Fruit fly (Drosophila melanogaster) whole organism, wandering third instar larva: Measurements from ENCODE around the gene Mlp84B.

Experiments used
- CG32264 ChIP-seq: fragments of 200-800 bp; sonication (Bioruptor generic); optimal IDR thresholded peaks from 2 replicates; lab custom pipeline; 2016; ENCODE audit warnings: missing biosample characterization, missing genetic modification characterization
- CrebA ChIP-seq: fragments of 200-800 bp; sonication (Bioruptor generic); optimal IDR thresholded peaks from 2 replicates; lab custom pipeline; 2016; ENCODE audit warnings: missing biosample characterization, mild to moderate bottlenecking, missing genetic modification characterization, borderline replicate concordance
- Dif ChIP-seq: fragments of 200-275, 200-300 bp; sonication (Bioruptor generic); optimal IDR thresholded peaks from 2 replicates; lab custom pipeline; 2018; ENCODE audit warnings: missing biosample characterization, missing genetic modification characterization; ENCODE audit not compliant: partially characterized antibody
- GATAd ChIP-seq: sonication (Bioruptor generic); optimal IDR thresholded peaks from 2 replicates; lab custom pipeline; 2016; ENCODE audit warnings: missing biosample characterization, missing genetic modification characterization
- HLH106 ChIP-seq: fragments of 200-800 bp; optimal IDR thresholded peaks from 3 replicates; lab custom pipeline; 2019; ENCODE audit warnings: missing biosample characterization, mild to moderate bottlenecking, missing genetic modification characterization, moderate library complexity
- Hnf4 ChIP-seq: fragments of 200-800 bp; sonication (Bioruptor generic); optimal IDR thresholded peaks from 2 replicates; lab custom pipeline; 2016; ENCODE audit warnings: missing biosample characterization, mild to moderate bottlenecking, missing genetic modification characterization
- Hr78 ChIP-seq: fragments of >200 bp; optimal IDR thresholded peaks from 2 replicates; lab custom pipeline; 2017; ENCODE audit warnings: missing biosample characterization, missing genetic modification characterization
- Jra ChIP-seq: sonication (Bioruptor generic); optimal IDR thresholded peaks from 2 replicates; lab custom pipeline; 2016; ENCODE audit warnings: missing biosample characterization, missing genetic modification characterization
- Mio ChIP-seq: sonication (Bioruptor generic); optimal IDR thresholded peaks from 2 replicates; lab custom pipeline; 2016; ENCODE audit warnings: missing biosample characterization, missing genetic modification characterization
- Myc ChIP-seq: fragments of >200 bp; optimal IDR thresholded peaks from 2 replicates; lab custom pipeline; 2017
- N ChIP-seq: fragments of >200 bp; optimal IDR thresholded peaks from 2 replicates; lab custom pipeline; 2018; ENCODE audit warnings: missing biosample characterization, missing external identifiers, missing genetic modification characterization
- OdsH ChIP-seq: fragments of 200-800 bp; sonication (Bioruptor generic); optimal IDR thresholded peaks from 2 replicates; lab custom pipeline; 2016; ENCODE audit warnings: missing biosample characterization, mild to moderate bottlenecking, missing genetic modification characterization
- Rel ChIP-seq, 2 experiments: fragments of 200-800 bp; sonication (Bioruptor generic) in 1 of 2; optimal IDR thresholded peaks; 2 replicates in 1 of 2; 3 replicates in 1 of 2; lab custom pipeline; 2016 to 2019; ENCODE audit warnings: mild to moderate bottlenecking in 2 of 2, missing biosample characterization in 2 of 2, missing genetic modification characterization in 2 of 2, moderate library complexity in 1 of 2
- Sp1 ChIP-seq: fragments of 200-800 bp; sonication (Bioruptor generic); optimal IDR thresholded peaks from 3 replicates; lab custom pipeline; 2019; ENCODE audit warnings: missing biosample characterization, mild to moderate bottlenecking, missing genetic modification characterization, moderate library complexity
- Vsx2 ChIP-seq: fragments of 200-300, 225-300 bp; sonication (Bioruptor generic); optimal IDR thresholded peaks from 2 replicates; lab custom pipeline; 2018; ENCODE audit warnings: missing biosample characterization, missing genetic modification characterization; ENCODE audit not compliant: partially characterized antibody
- br ChIP-seq: fragments of 200-800 bp; sonication (Bioruptor generic); optimal IDR thresholded peaks from 2 replicates; lab custom pipeline; 2016; ENCODE audit warnings: missing biosample characterization, missing genetic modification characterization
- brk ChIP-seq: fragments of 200-800 bp; sonication (Bioruptor generic); optimal IDR thresholded peaks from 2 replicates; lab custom pipeline; 2016; ENCODE audit warnings: missing biosample characterization, mild to moderate bottlenecking, missing genetic modification characterization
- dl ChIP-seq, 2 experiments: fragments of 175-275, 200-275 bp in 1 of 2; fragments of 200-275 bp in 1 of 2; sonication (Bioruptor generic); optimal IDR thresholded peaks; lab custom pipeline; 2018; ENCODE audit warnings: mild to moderate bottlenecking in 2 of 2, missing biosample characterization in 2 of 2, missing genetic modification characterization in 2 of 2, moderate library complexity in 2 of 2; ENCODE audit not compliant: partially characterized antibody in 2 of 2, insufficient read depth in 1 of 2
- dmrt93B ChIP-seq: fragments of 200-800 bp; sonication (Bioruptor generic); optimal IDR thresholded peaks from 2 replicates; lab custom pipeline; 2018; ENCODE audit warnings: missing biosample characterization, mild to moderate bottlenecking, missing genetic modification characterization
- dsf ChIP-seq: sonication (Bioruptor generic); optimal IDR thresholded peaks from 2 replicates; lab custom pipeline; 2016; ENCODE audit warnings: missing biosample characterization, missing genetic modification characterization, borderline replicate concordance
- ey ChIP-seq: fragments of 200-800 bp; sonication (Bioruptor generic); optimal IDR thresholded peaks from 2 replicates; lab custom pipeline; 2016; ENCODE audit warnings: missing biosample characterization, missing genetic modification characterization
- fru ChIP-seq: fragments of 200-800 bp; sonication (Bioruptor generic); optimal IDR thresholded peaks from 3 replicates; lab custom pipeline; 2016; ENCODE audit warnings: missing biosample characterization, mild to moderate bottlenecking, missing genetic modification characterization
- h ChIP-seq: fragments of 200-800 bp; sonication (Bioruptor generic); optimal IDR thresholded peaks from 3 replicates; lab custom pipeline; 2016; ENCODE audit warnings: missing biosample characterization, mild to moderate bottlenecking, missing genetic modification characterization
- lola ChIP-seq: fragments of >200 bp; optimal IDR thresholded peaks from 2 replicates; lab custom pipeline; 2017; ENCODE audit warnings: missing biosample characterization, missing genetic modification characterization
- pan ChIP-seq: fragments of >200 bp; optimal IDR thresholded peaks from 2 replicates; lab custom pipeline; 2017
- sage ChIP-seq: fragments of 200-800 bp; sonication (Bioruptor generic); optimal IDR thresholded peaks from 2 replicates; lab custom pipeline; 2016; ENCODE audit warnings: missing biosample characterization, mild to moderate bottlenecking, missing genetic modification characterization
- usp ChIP-seq: fragments of >200 bp; optimal IDR thresholded peaks from 2 replicates; lab custom pipeline; 2017; ENCODE audit warnings: missing biosample characterization, missing genetic modification characterization
- woc ChIP-seq: sonication (Bioruptor generic); optimal IDR thresholded peaks from 2 replicates; lab custom pipeline; 2016; ENCODE audit warnings: missing biosample characterization, mild to moderate bottlenecking, missing genetic modification characterization

Gene Mlp84B

DNA sequence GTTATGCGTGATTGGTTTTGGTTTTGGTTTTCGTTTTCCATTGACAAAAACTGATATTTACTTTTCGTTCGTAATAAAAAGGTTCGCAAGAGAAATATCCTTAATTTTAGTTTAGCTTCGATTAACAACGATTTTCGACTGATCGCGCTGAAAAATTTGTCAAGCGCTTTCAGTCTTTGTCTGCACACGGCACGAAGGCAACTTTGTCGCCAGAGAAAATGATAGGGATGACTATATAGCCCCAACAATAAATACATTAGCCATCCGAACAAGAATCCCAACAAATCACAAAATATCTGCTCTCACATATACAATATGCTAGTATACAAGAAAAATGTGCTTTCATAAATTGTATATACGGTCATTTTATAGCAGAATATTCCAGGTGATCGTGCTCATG is at the start of gene Mlp84B:
Mlp84B (minus strand) TSS at position 143 of the 400 bp plus-strand sequence.
- TF ChIP-seq br (GFP tag; lab: Kevin White, UChicago) (no peak), OdsH (GFP tag; lab: Kevin White, UChicago) (no peak), Mio (GFP tag; lab: Kevin White, UChicago) (no peak)

DNA sequence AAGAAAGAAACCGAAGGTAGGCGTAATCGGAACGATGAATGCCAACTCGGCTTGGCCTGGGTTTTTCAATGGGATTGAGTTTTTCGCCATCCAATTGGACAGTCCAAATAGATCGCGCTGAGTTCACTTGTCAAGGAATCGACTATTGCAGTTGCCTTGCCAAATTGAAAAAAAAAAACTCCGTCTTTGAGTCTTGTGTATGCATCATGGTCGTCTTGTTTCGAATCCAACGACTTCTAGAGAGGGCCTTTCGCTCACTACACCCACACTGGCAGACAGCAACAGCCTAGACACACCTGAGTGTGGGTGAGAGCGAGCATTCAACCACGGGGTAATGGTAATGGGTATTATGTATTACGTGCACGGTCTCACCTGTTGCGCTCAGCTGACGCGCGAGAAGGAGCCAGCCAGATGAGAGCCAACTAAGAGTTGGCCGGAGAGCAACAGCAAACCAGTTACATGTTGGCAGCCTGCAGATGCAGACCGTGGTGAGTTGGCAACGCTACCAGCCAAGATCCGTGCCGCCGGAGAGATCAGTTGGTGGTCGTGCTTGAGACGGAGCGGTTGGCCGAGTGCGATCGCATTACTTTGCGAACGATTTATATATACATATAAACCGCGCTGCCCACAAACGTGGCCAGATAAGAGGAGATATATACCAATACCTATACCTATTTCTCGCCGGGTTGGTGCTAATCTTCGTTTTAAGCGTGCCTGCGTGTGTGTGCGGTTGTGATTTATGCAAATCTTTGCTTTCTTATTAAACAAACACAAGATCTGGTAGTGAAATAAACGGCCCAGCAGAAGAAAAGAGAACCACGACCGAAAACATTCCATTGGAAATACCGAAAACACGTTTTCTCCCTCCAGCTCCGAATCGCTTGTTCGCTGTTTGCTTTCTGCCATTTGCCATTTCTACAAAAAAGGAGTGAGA is 45.1 kb upstream of the Mlp84B start, which contains the start of gene sas:
sas (plus strand) TSS at position 453 of the 934 bp plus-strand sequence.
- TF ChIP-seq CrebA (GFP tag; lab: Kevin White, UChicago) (peak; percentile 62), OdsH (GFP tag; lab: Kevin White, UChicago) (no peak), Sp1 (GFP tag; lab: Kevin White, UChicago) (peak; percentile 22), pan (no peak), dl (GFP tag; optimal IDR thresholded peaks at IDR 0.05; lab: Kevin White, UChicago; ENCODE audit: insufficient read depth in 1 of 2, partially characterized antibody in 2 of 2) (peak in 1 of 2 experiments; percentile 58), h (GFP tag; lab: Kevin White, UChicago) (peak; percentile 2), Vsx2 (peak; percentile 69), Myc (lab: Kevin White, UChicago) (no peak), fru (peak; percentile 18), br (GFP tag; lab: Kevin White, UChicago) (peak; percentile 9), Dif (peak; percentile 32), sage (GFP tag; lab: Kevin White, UChicago) (no peak), Rel (GFP tag; optimal IDR thresholded peaks at IDR 0.05; lab: Kevin White, UChicago) (no peak), Rel (tag; optimal IDR thresholded peaks at IDR 0.05; lab: Kevin White, UChicago) (peak; percentile 13)

DNA sequence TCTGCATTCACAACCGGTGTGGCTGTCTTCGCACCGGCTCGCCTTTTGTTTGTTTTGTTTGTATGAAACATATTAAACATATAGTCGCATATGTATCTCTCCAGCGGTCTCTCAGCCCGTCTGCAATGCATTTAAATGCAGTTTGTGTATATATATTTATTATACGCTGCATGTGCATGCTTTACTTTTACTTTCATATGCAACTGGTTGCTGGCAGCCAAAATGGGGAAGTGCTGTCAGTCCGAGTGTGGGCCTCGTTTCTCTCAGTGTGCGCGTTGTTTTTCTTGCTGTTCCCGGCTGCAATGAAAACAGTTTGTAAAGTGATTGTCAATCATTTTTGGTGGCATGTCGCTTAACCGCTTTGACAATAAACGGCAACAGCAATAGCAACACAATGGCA is 42.1 kb upstream of the Mlp84B start:
- no peak for TF ChIP-seq N (GFP tag; lab: Kevin White, UChicago)

DNA sequence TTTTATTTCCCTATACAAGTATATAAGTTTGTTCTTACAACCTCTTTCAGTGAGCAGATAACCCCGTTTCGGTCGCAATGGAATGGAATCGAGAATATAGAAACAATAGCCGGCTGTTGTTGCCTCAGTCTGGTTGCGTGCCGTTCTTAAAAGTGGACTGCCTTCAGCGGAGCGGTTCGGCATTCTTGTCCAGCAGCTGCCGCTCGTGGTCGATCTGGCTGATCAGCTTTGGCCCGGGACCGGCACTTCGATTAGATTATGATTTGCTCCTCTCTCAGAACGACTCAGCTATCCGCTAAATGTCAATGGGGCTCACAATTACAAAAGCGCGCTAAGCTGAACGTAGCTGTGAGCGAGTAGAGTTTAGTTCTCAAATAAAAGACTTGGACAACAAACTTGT is 39.6 kb upstream of the Mlp84B start:
- TF ChIP-seq Hnf4 (GFP tag; lab: Kevin White, UChicago) (no peak), dsf (no peak), HLH106 (no peak), Hr78 (GFP tag; lab: Kevin White, UChicago) (no peak), ey (GFP tag; lab: Kevin White, UChicago) (no peak), CG32264 (GFP tag; lab: Kevin White, UChicago) (no peak), woc (no peak), Mio (GFP tag; lab: Kevin White, UChicago) (no peak), dmrt93B (GFP tag; lab: Kevin White, UChicago) (no peak), lola (GFP tag; lab: Kevin White, UChicago) (no peak), Vsx2 (no peak), usp (GFP tag; lab: Kevin White, UChicago) (no peak), Jra (GFP tag; lab: Kevin White, UChicago) (no peak), Rel (GFP tag; optimal IDR thresholded peaks at IDR 0.05; lab: Kevin White, UChicago) (no peak), Rel (tag; optimal IDR thresholded peaks at IDR 0.05; lab: Kevin White, UChicago) (no peak), GATAd (GFP tag; lab: Kevin White, UChicago) (no peak)

DNA sequence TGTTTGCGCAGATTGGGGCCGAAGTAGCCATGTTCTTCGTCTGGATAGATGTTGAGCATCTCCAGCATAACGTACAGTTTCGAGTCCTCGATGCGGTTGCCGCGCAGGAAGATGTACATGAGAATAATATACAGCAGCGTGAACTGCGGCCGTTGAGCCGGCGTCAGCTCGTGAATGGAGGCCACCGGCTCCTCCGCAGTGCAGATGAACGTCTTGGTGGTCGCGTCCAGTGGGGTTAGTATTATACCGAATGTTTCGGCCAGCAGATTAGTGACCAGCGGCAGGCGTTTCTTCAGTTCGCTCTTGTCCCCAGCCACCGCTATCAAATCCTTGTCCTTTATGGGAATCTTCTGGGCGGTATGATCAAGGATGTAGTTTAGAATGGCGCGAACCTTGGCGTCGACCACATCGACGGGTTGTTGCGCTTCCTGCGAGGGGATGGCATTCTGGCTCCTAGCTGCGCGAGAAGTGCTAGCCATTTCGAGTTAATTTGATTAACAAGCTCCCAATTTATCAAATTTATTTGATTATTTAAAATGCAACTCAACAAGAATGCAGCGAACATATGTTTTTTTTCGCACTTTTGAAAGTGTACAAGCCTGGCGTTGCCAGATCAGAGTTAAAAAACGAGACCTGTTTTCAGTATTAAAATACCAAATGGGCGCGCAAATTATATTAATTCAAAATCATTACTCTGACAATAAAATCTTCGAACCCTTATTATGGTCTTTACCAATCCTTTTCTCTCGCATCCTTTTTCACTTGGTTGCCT is 37.2 kb upstream of the Mlp84B start, which contains the start of gene MAGE:
MAGE (minus strand) TSS at position 595 of the 772 bp plus-strand sequence.
- TF ChIP-seq br (GFP tag; lab: Kevin White, UChicago) = no peak
- peak; percentile 22 for TF ChIP-seq Vsx2
- no peak for TF ChIP-seq brk
